Worm (Caenorhabditis elegans): ENCODE results near the gene hosl-1.

ce11 chrX:4657577-4657976 lies 20.7 kb downstream of the hosl-1 start:
- TF ChIP-seq lin-32 (GFP tag; optimal IDR thresholded peaks at IDR 0.05) (no peak), unc-39 (tag; optimal IDR thresholded peaks at IDR 0.05) (no peak), pha-4 (tag; optimal IDR thresholded peaks at IDR 0.05) (no peak), lsy-2 (tag; optimal IDR thresholded peaks at IDR 0.05) (no peak), nhr-237 (tag; optimal IDR thresholded peaks at IDR 0.05) (no peak), unc-62 (GFP tag; optimal IDR thresholded peaks at IDR 0.05) (no peak), ces-1 (GFP tag; optimal IDR thresholded peaks at IDR 0.05) (no peak), nhr-12 (tag; optimal IDR thresholded peaks at IDR 0.05) (no peak), tbx-8 (GFP tag; optimal IDR thresholded peaks at IDR 0.05) (no peak), lin-13 (tag; optimal IDR thresholded peaks at IDR 0.05) (no peak), sem-2 (GFP tag; optimal IDR thresholded peaks at IDR 0.05) (no peak)
